Fruit fly (Drosophila melanogaster) Kc167 (cell line): ENCODE data around the gene CG3987.

Experiments
- Myc ChIP-seq: fragments of >200 bp; optimal IDR thresholded peaks from 2 replicates; lab custom pipeline; 2017; ENCODE audit warnings: missing external identifiers
- Sin3A ChIP-seq: fragments of >200 bp; optimal IDR thresholded peaks from 2 replicates; lab custom pipeline; 2018; ENCODE audit warnings: missing external identifiers
- h ChIP-seq: fragments of >200 bp; optimal IDR thresholded peaks from 3 replicates; lab custom pipeline; 2018; ENCODE audit warnings: missing external identifiers
- insv ChIP-seq: fragments of >200 bp; optimal IDR thresholded peaks from 3 replicates; lab custom pipeline; 2018; ENCODE audit warnings: missing external identifiers
- psq ChIP-seq: fragments of >200 bp; optimal IDR thresholded peaks from 2 replicates; lab custom pipeline; 2017; ENCODE audit warnings: missing external identifiers
- ttk ChIP-seq: sonication (Bioruptor generic); optimal IDR thresholded peaks from 2 replicates; lab custom pipeline; 2017; ENCODE audit warnings: missing external identifiers

CG3987 gene

DNA sequence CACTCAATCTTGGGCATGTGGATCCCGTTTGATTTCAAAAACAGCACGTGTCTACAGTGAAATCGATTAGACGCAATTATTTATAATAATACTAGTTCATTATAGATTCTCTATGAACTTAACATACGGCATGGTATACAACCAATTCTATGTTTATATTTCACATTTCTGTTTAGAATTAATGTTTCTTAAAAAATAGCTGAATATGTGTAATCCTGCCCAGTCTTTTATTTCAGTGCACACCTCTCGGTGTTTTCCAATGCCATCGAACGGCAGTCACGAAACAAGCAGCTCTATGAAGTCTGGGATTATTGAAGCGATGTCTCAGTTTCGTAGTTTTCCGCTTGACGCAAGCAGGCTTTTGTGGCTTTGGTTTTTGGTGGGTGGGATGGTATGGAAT, 22.0 kb upstream of the CG3987 start:
- TF ChIP-seq h (no peak), ttk (lab: Kevin White, UChicago) (no peak), Myc (no peak), insv (no peak), Sin3A (no peak), psq (lab: Kevin White, UChicago) (no peak)

DNA sequence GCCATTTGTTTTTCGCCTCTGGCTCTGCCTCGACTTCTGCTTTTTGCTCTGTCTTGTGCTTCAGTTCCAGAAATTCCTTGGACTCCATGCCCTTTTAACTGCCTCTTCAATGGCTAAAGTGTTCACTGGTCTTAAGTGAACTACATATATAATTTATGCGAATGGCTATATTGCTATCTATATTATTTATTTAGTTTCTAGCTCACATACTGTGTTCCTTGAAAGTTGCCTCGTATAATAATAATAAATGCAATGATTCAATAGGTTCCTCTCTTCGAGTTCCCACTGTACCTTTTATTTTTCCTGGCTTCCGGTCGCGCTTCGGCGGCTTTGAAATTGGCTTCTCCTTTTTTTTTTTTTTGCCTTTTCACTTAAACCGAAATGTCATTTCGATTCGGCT, 20.0 kb upstream of the CG3987 start:
- no peak for TF ChIP-seq h
- no peak for TF ChIP-seq insv
- TF ChIP-seq Myc, result no peak
- TF ChIP-seq Sin3A, result no peak
- no peak for TF ChIP-seq psq (lab: Kevin White, UChicago)
- TF ChIP-seq ttk (lab: Kevin White, UChicago), result no peak

DNA sequence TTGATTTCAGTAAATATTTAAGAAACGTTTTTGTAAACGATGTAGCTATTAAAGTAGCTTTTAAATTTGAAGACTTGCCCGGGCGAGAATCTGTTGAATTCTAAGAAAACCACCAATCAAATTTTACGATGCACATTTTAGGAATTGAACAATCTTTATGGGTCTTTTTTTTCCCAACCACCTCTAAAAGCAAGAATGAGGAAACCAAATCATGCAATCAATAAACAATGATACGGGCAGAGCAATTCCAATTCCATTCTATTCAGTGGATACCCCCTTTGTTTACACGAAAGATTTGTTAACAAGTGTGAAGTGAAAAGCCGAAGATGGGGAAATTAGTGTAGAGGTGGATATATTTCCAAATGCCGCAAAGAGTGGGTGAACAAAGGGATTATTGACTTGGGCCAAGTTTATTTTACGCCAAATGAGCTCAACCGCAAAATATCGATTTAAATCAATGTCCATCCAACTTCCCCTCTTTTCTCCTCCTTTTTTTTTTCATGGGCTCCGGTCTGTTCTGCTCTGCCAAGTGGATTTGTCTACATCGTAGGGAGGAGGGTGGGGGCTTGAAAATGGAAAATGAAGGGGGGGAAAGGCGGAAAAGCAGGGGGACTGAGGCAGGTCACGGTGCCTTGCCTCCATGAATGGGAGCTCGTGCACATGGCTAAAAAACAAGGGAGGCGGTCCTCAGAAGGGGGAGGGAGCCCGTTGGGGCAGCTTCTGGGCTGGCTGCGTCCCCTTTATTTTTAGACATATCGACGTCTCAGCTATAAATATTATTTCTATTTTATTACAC, 18.0 kb upstream of the CG3987 start:
- TF ChIP-seq Myc (no peak), Sin3A (no peak), ttk (lab: Kevin White, UChicago) (no peak), psq (lab: Kevin White, UChicago) (no peak), h (no peak), insv (no peak)

DNA sequence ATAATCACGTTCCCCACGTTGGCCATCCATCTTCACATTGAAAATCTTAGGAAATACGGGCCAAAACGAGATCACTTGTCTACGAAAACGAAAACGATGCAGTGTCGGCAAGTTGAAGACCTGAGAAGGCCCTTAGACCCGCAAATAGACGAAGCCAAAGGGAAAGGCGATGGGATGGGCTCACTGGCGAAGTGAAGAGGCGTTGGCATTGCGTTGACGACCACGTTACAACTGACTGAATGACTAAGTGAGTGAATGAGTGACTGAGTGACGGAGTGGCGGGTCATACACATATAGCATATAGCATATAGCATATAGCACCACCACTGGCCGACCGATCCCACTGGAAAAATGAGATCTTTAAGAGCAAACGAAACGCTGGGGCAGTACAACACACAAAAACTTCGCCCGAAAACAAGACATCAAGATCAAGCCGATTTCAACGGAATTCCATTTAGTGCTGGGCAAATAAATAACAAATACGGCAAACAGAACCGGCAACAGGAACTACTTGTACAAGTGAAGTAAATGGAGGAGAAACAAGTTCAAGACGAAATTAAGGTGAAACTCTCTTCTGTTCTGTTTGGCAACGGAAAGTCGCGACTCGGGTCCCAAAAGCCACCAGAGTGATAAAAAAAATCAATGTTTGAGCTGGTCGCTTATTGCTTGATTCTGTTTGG, 16.6 kb upstream of the CG3987 start:
- TF ChIP-seq ttk (lab: Kevin White, UChicago) (no peak), Sin3A (no peak), h (no peak), Myc (no peak), psq (lab: Kevin White, UChicago) (no peak), insv (no peak)

DNA sequence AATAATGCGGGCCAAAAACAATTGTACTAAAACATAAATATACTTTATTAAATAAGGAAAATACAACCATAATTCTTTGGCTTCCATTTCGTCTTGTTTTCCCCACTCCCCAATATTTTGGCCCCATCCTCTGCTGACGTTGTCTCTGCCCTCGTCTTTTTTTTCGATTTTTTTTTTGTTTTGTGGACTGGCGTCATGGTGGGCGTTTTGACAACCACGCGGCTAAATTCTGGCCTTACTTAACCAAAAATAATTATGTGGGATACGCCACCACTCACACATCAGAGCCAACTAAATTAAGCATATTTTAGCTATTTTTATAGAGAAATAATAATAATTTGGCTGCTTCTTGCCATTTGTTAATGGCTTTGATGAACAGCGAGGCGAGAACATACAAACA, 15.2 kb upstream of the CG3987 start:
- no peak for TF ChIP-seq insv
- TF ChIP-seq Sin3A, result no peak

DNA sequence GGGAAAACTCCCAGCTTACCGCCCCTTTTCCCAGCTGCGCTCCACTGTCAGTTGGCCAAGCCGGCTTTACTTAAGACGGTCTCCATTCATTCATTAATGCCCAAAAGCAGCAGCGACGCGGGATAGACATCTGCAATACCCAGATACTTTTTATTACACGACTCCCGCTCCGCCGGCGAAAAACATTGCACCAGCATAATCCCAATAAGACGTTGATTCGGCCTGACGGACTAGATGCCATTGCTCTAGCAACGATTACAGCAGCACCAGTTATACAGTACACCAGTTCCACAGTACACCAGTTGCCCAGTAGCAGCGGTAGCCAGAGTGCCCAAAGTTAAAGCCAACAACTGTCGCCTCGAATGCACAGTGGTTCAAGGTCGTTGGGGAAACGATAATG, 14.0 kb upstream of the CG3987 start:
- TF ChIP-seq h (no peak), Myc (no peak)

DNA sequence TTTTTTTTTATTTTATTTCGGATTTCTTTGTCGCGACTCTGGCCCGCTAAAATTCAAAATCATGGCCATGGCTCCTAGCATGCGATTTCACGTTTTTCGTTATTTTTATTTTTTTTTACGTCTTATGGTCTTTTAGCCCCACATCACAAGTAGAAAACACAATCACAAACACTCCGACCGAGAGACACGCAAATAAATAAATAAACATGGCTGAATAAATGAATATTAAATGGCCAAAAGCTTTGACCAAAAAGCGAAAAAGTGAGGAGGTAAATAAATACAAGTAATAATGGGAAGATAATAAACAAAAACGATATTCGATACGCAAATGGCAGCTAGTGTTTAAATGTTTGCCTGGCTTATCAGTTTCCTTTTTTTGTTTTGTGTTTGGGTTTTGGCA, 11.7 kb upstream of the CG3987 start:
- TF ChIP-seq Myc, result no peak
- TF ChIP-seq h, result no peak
- TF ChIP-seq ttk (lab: Kevin White, UChicago), result no peak
- TF ChIP-seq insv, result no peak
- no peak for TF ChIP-seq Sin3A

DNA sequence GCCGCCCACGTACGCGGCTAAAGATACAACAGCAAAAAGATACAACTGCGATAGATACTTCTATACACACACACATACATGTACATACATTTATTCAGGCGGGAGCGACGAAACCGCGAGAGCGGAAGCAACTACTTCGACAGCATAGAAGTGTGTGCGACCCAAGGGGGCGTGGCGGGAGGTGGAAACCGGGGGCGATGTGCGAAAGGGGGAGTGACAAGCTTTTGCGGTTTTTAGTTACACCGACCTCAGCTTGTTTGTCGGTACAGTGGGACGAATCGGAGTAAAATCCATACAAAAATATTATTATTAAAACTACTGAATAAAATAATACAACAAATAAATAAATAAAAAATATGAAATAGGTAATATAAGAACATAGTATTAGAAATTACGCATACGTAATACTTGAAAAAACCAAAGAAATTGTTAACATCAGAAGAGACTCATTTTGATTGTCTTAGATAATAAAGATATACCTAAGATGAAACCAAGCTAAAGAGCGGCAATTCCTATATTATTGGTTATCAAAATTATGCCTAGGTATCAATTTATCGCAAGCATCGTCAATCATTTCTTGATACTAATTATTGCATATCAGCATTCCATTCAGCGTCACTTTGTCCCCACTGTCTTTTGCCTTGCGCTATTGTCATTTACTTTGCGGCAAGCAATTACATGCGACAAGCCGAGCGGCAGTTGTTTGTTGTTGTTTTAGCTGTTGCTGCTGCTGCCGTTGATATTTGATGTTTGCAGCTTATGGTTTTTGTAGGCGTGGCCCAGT, 10.9 kb upstream of the CG3987 start:
- TF ChIP-seq psq (lab: Kevin White, UChicago), result no peak
- no peak for TF ChIP-seq h
- TF ChIP-seq insv, result no peak
- no peak for TF ChIP-seq Myc
- TF ChIP-seq Sin3A, result no peak
- TF ChIP-seq ttk (lab: Kevin White, UChicago), result no peak

DNA sequence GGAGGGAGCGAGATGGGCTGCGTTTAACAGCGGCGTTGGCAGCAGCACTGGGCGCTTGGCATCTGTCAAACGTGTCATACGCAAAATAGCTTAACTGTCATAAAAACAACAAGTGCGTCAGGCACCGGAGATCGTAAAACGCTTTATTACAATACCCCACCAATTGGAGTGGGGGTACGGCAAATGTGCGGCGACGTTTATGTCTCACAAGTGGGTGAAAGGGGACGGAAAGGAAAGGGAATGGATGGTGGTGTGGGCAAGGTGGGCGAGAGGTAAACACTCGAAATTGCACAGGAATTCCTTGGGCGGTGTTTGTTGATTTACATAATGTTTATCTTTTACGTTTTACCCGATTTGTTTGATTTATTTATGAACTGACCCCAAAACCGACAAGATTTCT, 9.8 kb upstream of the CG3987 start:
- TF ChIP-seq ttk (lab: Kevin White, UChicago) (no peak), Sin3A (no peak), Myc (no peak), psq (lab: Kevin White, UChicago) (no peak), insv (no peak), h (no peak)

DNA sequence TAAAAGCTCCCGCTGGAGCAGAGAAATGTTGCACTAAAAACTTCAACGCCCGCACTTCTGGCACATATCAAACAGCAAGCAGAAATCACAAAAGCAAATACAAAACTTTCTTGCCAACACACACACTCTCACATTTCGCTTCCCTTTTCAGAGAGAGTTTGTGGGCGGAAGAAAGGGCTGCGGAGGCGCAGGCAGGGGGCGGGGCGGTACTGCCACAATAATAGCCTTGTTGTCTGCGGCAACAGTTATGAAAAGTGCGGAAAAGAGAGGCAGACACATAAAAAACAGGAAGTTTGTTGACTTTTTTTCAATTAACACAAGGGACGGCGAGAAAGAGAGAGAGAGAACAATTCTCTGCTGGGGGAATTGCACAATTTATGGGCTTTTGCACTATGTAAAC, 8.9 kb upstream of the CG3987 start:
- TF ChIP-seq Myc (no peak), psq (lab: Kevin White, UChicago) (no peak), ttk (lab: Kevin White, UChicago) (no peak), Sin3A (no peak)

DNA sequence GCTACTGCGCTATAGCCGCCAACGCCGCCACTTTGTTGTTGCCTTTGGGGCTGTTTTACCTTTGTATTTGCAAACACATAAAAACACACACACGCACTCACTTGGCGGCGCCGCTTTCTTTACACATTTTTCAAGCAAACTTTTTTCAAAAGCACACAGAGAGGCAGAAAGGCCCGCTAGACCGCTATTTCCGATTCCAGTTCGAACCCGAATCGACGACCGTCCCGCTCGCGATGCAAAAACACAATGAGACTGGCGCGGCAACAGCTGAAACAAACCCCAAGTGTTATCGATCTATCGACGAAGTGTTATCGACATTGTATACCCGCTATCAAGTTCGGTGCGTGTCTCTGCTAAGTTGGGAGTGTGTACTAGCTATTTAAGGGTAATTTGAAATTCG, 8.1 kb upstream of the CG3987 start, which contains the start of gene CG42788:
Gene CG42788 (minus strand): TSS at position 250 of the 400 bp plus-strand sequence.
- TF ChIP-seq Myc (no peak), insv (no peak), h (no peak), Sin3A (no peak), psq (lab: Kevin White, UChicago) (no peak), ttk (lab: Kevin White, UChicago) (no peak)

DNA sequence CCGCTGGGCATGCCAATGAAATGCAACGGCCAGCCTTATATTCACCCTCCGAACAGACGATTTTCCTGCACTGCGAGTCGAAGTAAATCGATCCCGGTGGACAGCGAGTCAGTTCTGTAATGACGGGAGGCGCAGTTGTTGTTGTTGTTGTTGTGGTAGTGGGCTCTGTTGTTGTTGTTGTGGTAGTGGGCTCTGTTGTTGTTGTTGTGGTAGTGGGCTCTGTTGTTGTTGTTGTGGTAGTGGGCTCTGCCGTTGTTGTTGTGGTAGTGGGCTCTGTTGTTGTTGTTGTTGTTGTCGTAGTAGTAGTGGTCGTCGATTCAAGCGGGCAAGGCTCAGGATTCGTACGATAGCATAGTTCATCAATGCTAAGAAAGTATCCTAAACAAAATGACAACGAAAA, 3.7 kb upstream of the CG3987 start:
- TF ChIP-seq insv, result no peak
- TF ChIP-seq ttk (lab: Kevin White, UChicago), result no peak
- no peak for TF ChIP-seq Myc
- TF ChIP-seq Sin3A, result no peak
- TF ChIP-seq psq (lab: Kevin White, UChicago), result no peak
- TF ChIP-seq h, result no peak

DNA sequence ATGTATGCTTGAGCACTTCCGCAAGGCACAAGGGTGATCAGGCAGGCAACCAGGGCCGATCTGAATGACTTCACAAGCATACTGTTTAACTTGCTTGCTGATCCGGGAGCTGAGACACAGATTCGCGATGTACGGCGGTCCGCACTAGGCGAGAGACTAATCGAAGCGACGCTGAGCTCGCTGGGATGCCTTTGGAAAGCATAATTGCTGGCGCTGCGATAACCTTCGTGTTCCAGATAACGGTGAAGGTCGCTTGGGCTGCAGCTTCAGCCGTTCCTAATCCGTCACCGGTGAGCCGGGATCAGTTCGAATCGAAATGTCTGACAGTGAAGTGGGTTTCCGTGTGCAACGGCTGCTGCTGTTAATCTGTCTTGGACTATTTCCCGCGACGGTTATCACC, 2.9 kb upstream of the CG3987 start, which contains the start of the genes CG6912 and CG3984:
Gene CG6912 (minus strand): TSS at position 159 of the 400 bp plus-strand sequence.
Gene CG3984 (plus strand): TSS at position 303 of the 400 bp plus-strand sequence.
- TF ChIP-seq h, result no peak
- no peak for TF ChIP-seq Myc
- TF ChIP-seq Sin3A, result no peak
- TF ChIP-seq insv, result no peak
- TF ChIP-seq ttk (lab: Kevin White, UChicago), result no peak
- no peak for TF ChIP-seq psq (lab: Kevin White, UChicago)
